Worm (Caenorhabditis elegans) whole organism, early embryonic: ENCODE results near the gene F23F12.3.

ENCODE experiments used
- B0310.2 ChIP-seq: sonication (generic microtip); optimal IDR thresholded peaks from 2 replicates; lab custom pipeline; 2016; ENCODE audit warnings: mild to moderate bottlenecking, missing genetic modification characterization, missing compliant biosample characterization
- F13C5.2 ChIP-seq: sonication (generic microtip); optimal IDR thresholded peaks from 2 replicates; lab custom pipeline; 2017; ENCODE audit warnings: mild to moderate bottlenecking, missing genetic modification characterization, inconsistent platforms, missing compliant biosample characterization
- aly-1 ChIP-seq: sonication (generic microtip); optimal IDR thresholded peaks from 2 replicates; lab custom pipeline; 2016; ENCODE audit warnings: missing genetic modification characterization, missing compliant biosample characterization
- ama-1 ChIP-seq: fragments of 150-350 bp; optimal IDR thresholded peaks from 2 replicates; lab custom pipeline; 2014
- ceh-13 ChIP-seq: fragments of 200-800 bp; sonication (Bioruptor generic); optimal IDR thresholded peaks from 2 replicates; lab custom pipeline; 2018; ENCODE audit warnings: mild to moderate bottlenecking, missing genetic modification characterization, missing compliant biosample characterization
- ceh-36 ChIP-seq: sonication (generic microtip); optimal IDR thresholded peaks from 2 replicates; lab custom pipeline; 2016; ENCODE audit warnings: missing genetic modification characterization, inconsistent platforms, missing compliant biosample characterization
- ets-7 ChIP-seq: sonication (generic microtip); optimal IDR thresholded peaks from 2 replicates; lab custom pipeline; 2016; ENCODE audit warnings: missing genotype, missing genetic modification characterization, missing compliant biosample characterization
- flt-1 ChIP-seq: fragments of 200-800 bp; sonication (Bioruptor generic); IDR thresholded peaks from 2 replicates; pipeline ENCODE4 v1.3.6; 2022; ENCODE audit warnings: missing genetic modification characterization, missing compliant biosample characterization
- hmbx-1 ChIP-seq: sonication (generic microtip); optimal IDR thresholded peaks from 2 replicates; lab custom pipeline; 2016; ENCODE audit warnings: mild to moderate bottlenecking, missing genetic modification characterization, missing compliant biosample characterization
- hmg-4 ChIP-seq: fragments of 200-800 bp; sonication (Bioruptor generic); optimal IDR thresholded peaks from 2 replicates; lab custom pipeline; 2018; ENCODE audit warnings: mild to moderate bottlenecking, missing genetic modification characterization, missing compliant biosample characterization
- hnd-1 ChIP-seq: sonication (generic microtip); optimal IDR thresholded peaks from 2 replicates; lab custom pipeline; 2016; ENCODE audit warnings: missing genetic modification characterization, missing compliant biosample characterization
- pes-1 ChIP-seq: fragments of 200-800 bp; sonication (Bioruptor generic); IDR thresholded peaks from 2 replicates; pipeline ENCODE4 v1.3.6; 2022; ENCODE audit warnings: missing genetic modification reagents, missing genetic modification characterization, missing compliant biosample characterization
- scrt-1 ChIP-seq: fragments of 200-800 bp; sonication (Bioruptor generic); IDR thresholded peaks from 2 replicates; pipeline ENCODE4 v1.3.6; 2022; ENCODE audit warnings: missing genetic modification characterization, missing compliant biosample characterization
- sea-1 ChIP-seq: fragments of 200-800 bp; sonication (Bioruptor generic); conservative IDR thresholded peaks from 2 replicates; pipeline ENCODE4 v1.3.6; 2022; ENCODE audit warnings: missing genetic modification characterization, missing compliant biosample characterization
- tbx-11 ChIP-seq: fragments of 200-800 bp; sonication (Bioruptor generic); IDR thresholded peaks from 2 replicates; pipeline ENCODE4 v1.3.6; 2022; ENCODE audit warnings: missing genetic modification characterization, missing compliant biosample characterization
- tbx-37 ChIP-seq: fragments of 200-800 bp; sonication (Bioruptor generic); conservative IDR thresholded peaks from 2 replicates; pipeline ENCODE4 v1.3.6; 2022; ENCODE audit warnings: missing genetic modification reagents, missing genetic modification characterization, missing compliant biosample characterization
- tra-4 ChIP-seq: sonication (generic microtip); optimal IDR thresholded peaks from 2 replicates; lab custom pipeline; 2017; ENCODE audit warnings: missing genetic modification characterization, missing compliant biosample characterization

F23F12.3 gene

ce11 chrIII:6500032-6500564 is at the start of gene F23F12.3:
Gene F23F12.3, plus strand, starts transcription at chrIII:6500514.
- TF ChIP-seq flt-1 (no peak), tbx-11 (GFP tag; lab: Robert Waterston, UW) (no peak), hmbx-1 (tag; lab: Kevin White, UChicago) (no peak), aly-1 (tag; lab: Kevin White, UChicago) (no peak)

- TF ChIP-seq hnd-1 (tag; lab: Kevin White, UChicago) (no peak), aly-1 (tag; lab: Kevin White, UChicago) (no peak), ama-1 (no peak), scrt-1 (GFP tag; lab: Robert Waterston, UW) (no peak)
Observed at ce11 chrIII:6450596-6450995, 49.7 kb upstream of the F23F12.3 start, which contains the start of gene T26A5.6. Gene T26A5.6, minus strand, starts transcription at chrIII:6450696.

- TF ChIP-seq pes-1 (GFP tag; lab: Robert Waterston, UW) (no peak), F13C5.2 (tag; lab: Kevin White, UChicago) (no peak), tbx-37 (GFP tag; lab: Robert Waterston, UW) (no peak), flt-1 (no peak), sea-1 (GFP tag; lab: Robert Waterston, UW) (no peak), ets-7 (tag; lab: Kevin White, UChicago) (no peak)
Observed at ce11 chrIII:6452278-6452677, 48.0 kb upstream of the F23F12.3 start, which contains the start of gene set-1. Gene set-1, minus strand, starts transcription at chrIII:6452378.

ce11 chrIII:6452683-6453082 is 47.6 kb upstream of the F23F12.3 start:
- no peak for TF ChIP-seq tbx-11 (GFP tag; lab: Robert Waterston, UW)
- TF ChIP-seq scrt-1 (GFP tag; lab: Robert Waterston, UW) = no peak
- TF ChIP-seq ets-7 (tag; lab: Kevin White, UChicago) = no peak
- TF ChIP-seq tbx-37 (GFP tag; lab: Robert Waterston, UW) = no peak
- TF ChIP-seq ceh-36 (tag; lab: Kevin White, UChicago) = no peak
- no peak for TF ChIP-seq B0310.2

- peak; percentile 83 for TF ChIP-seq F13C5.2 (tag; lab: Kevin White, UChicago)
- peak; percentile 39 for TF ChIP-seq B0310.2
- peak; percentile 62 for TF ChIP-seq hmg-4
- 0 out of 2 replicates have a peak, but pooled peaks have one; percentile 42 for TF ChIP-seq flt-1
- no peak for TF ChIP-seq ceh-13 (GFP tag; lab: Kevin White, UChicago)
- TF ChIP-seq hnd-1 (tag; lab: Kevin White, UChicago) = peak; percentile 28
- no peak for TF ChIP-seq tra-4 (tag; lab: Kevin White, UChicago)
- no peak for TF ChIP-seq aly-1 (tag; lab: Kevin White, UChicago)
- no peak for TF ChIP-seq hmbx-1 (tag; lab: Kevin White, UChicago)
- peak; percentile 70 for TF ChIP-seq pes-1 (GFP tag; lab: Robert Waterston, UW)
- peak; percentile 38; the same call in 1 of the 2 replicates for TF ChIP-seq tbx-11 (GFP tag; lab: Robert Waterston, UW)
- TF ChIP-seq sea-1 (GFP tag; lab: Robert Waterston, UW) = peak; percentile 64; the same call in 1 of the 2 replicates
- 0 out of 2 replicates have a peak, but pooled peaks have one; percentile 46 for TF ChIP-seq tbx-37 (GFP tag; lab: Robert Waterston, UW)
- TF ChIP-seq ceh-36 (tag; lab: Kevin White, UChicago) = peak; percentile 37
- peak; percentile 65 for TF ChIP-seq ets-7 (tag; lab: Kevin White, UChicago)
Observed at ce11 chrIII:6453665-6454064, 46.6 kb upstream of the F23F12.3 start.

ce11 chrIII:6454183-6454582 is 46.1 kb upstream of the F23F12.3 start, which contains the start of gene jhdm-1:
Gene jhdm-1, plus strand, starts transcription at chrIII:6454483.
- TF ChIP-seq sea-1 (GFP tag; lab: Robert Waterston, UW) = no peak
- TF ChIP-seq hmg-4 = no peak
- no peak for TF ChIP-seq ets-7 (tag; lab: Kevin White, UChicago)
- TF ChIP-seq flt-1 = no peak
- TF ChIP-seq pes-1 (GFP tag; lab: Robert Waterston, UW) = no peak
- TF ChIP-seq B0310.2 = no peak
- TF ChIP-seq tra-4 (tag; lab: Kevin White, UChicago) = no peak
- no peak for TF ChIP-seq hmbx-1 (tag; lab: Kevin White, UChicago)
- no peak for TF ChIP-seq F13C5.2 (tag; lab: Kevin White, UChicago)
- no peak for TF ChIP-seq tbx-11 (GFP tag; lab: Robert Waterston, UW)
- TF ChIP-seq scrt-1 (GFP tag; lab: Robert Waterston, UW) = no peak
- no peak for TF ChIP-seq hnd-1 (tag; lab: Kevin White, UChicago)
- no peak for TF ChIP-seq tbx-37 (GFP tag; lab: Robert Waterston, UW)
- TF ChIP-seq ama-1 = no peak
- no peak for TF ChIP-seq aly-1 (tag; lab: Kevin White, UChicago)
- TF ChIP-seq ceh-13 (GFP tag; lab: Kevin White, UChicago) = no peak
- no peak for TF ChIP-seq ceh-36 (tag; lab: Kevin White, UChicago)

ce11 chrIII:6459820-6460219 is 40.5 kb upstream of the F23F12.3 start, which contains the start of gene algn-1:
Gene algn-1, plus strand, starts transcription at chrIII:6460120.
- TF ChIP-seq scrt-1 (GFP tag; lab: Robert Waterston, UW) = no peak
- TF ChIP-seq ets-7 (tag; lab: Kevin White, UChicago) = no peak
- TF ChIP-seq B0310.2 = no peak
- TF ChIP-seq tbx-11 (GFP tag; lab: Robert Waterston, UW) = no peak
- TF ChIP-seq hmg-4 = no peak
- TF ChIP-seq ama-1 = no peak
- TF ChIP-seq flt-1 = no peak
- no peak for TF ChIP-seq ceh-36 (tag; lab: Kevin White, UChicago)
- no peak for TF ChIP-seq hmbx-1 (tag; lab: Kevin White, UChicago)
- no peak for TF ChIP-seq tra-4 (tag; lab: Kevin White, UChicago)
- TF ChIP-seq sea-1 (GFP tag; lab: Robert Waterston, UW) = no peak
- no peak for TF ChIP-seq ceh-13 (GFP tag; lab: Kevin White, UChicago)
- no peak for TF ChIP-seq tbx-37 (GFP tag; lab: Robert Waterston, UW)
- no peak for TF ChIP-seq hnd-1 (tag; lab: Kevin White, UChicago)
- no peak for TF ChIP-seq pes-1 (GFP tag; lab: Robert Waterston, UW)
- TF ChIP-seq aly-1 (tag; lab: Kevin White, UChicago) = no peak
